Fruit fly (Drosophila melanogaster) whole organism, embryonic: ENCODE measurements around the gene CG32944.

Experiments used
- Atf-2 ChIP-seq: fragments of 200-800 bp; sonication (Bioruptor generic); optimal IDR thresholded peaks from 2 replicates; lab custom pipeline; 2016; ENCODE audit warnings: missing biosample characterization, missing genetic modification characterization
- CG1024 ChIP-seq: fragments of 200-800 bp; sonication (Bioruptor generic); IDR thresholded peaks from 2 replicates; pipeline ENCODE4 v1.3.6; 2022; ENCODE audit warnings: missing biosample characterization, missing genetic modification characterization
- CG10366 ChIP-seq: fragments of 200-800 bp; sonication (Bioruptor generic); IDR thresholded peaks from 2 replicates; pipeline ENCODE4 v1.3.6; 2022; ENCODE audit warnings: missing biosample characterization, missing genetic modification characterization
- CG10979 ChIP-seq: fragments of 200-800 bp; sonication (Bioruptor generic); optimal IDR thresholded peaks from 2 replicates; lab custom pipeline; 2018; ENCODE audit warnings: missing biosample characterization, mild to moderate bottlenecking, missing genetic modification characterization, moderate library complexity
- CG11723 ChIP-seq: fragments of 200-800 bp; sonication (Bioruptor generic); optimal IDR thresholded peaks from 2 replicates; lab custom pipeline; 2017; ENCODE audit warnings: missing biosample characterization, mild to moderate bottlenecking, missing genetic modification characterization
- CG13894 ChIP-seq: fragments of 200-800 bp; sonication (Bioruptor generic); optimal IDR thresholded peaks from 3 replicates; lab custom pipeline; 2018; ENCODE audit warnings: missing biosample characterization, mild to moderate bottlenecking, missing genetic modification characterization, moderate library complexity
- CG14710 ChIP-seq: fragments of 200-800 bp; sonication (Bioruptor generic); optimal IDR thresholded peaks from 3 replicates; lab custom pipeline; 2019; ENCODE audit warnings: missing biosample characterization, mild to moderate bottlenecking, missing genetic modification characterization, moderate library complexity
- CG15514 ChIP-seq: fragments of 200-800 bp; sonication (Bioruptor generic); optimal IDR thresholded peaks from 3 replicates; lab custom pipeline; 2017; ENCODE audit warnings: missing biosample characterization, missing genetic modification characterization, mild to moderate bottlenecking, moderate library complexity, missing genetic modification reagents
- CG16779 ChIP-seq: fragments of 200-800 bp; sonication (Bioruptor generic); IDR thresholded peaks from 2 replicates; pipeline ENCODE4 v1.3.6; 2022; ENCODE audit warnings: missing biosample characterization, missing genetic modification characterization
- CG17359 ChIP-seq: fragments of 200-800 bp; sonication (Bioruptor generic); optimal IDR thresholded peaks from 3 replicates; lab custom pipeline; 2018; ENCODE audit warnings: missing biosample characterization, mild to moderate bottlenecking, missing genetic modification characterization, moderate library complexity
- CG18011 ChIP-seq: fragments of 200-800 bp; sonication (Bioruptor generic); optimal IDR thresholded peaks from 2 replicates; lab custom pipeline; 2017; ENCODE audit warnings: missing biosample characterization, missing genetic modification characterization, mild to moderate bottlenecking, moderate library complexity, missing genotype
- CG2129 ChIP-seq: fragments of 200-800 bp; sonication (Bioruptor generic); IDR thresholded peaks from 2 replicates; pipeline ENCODE4 v1.3.6; 2022; ENCODE audit warnings: missing biosample characterization, missing genetic modification characterization; ENCODE audit not compliant: partially characterized antibody
- CG2199 ChIP-seq: fragments of 200-800 bp; sonication (Bioruptor generic); IDR thresholded peaks from 3 replicates; pipeline ENCODE4 v1.3.6; 2022; ENCODE audit warnings: missing biosample characterization, missing genetic modification characterization
- CG2712 ChIP-seq: fragments of 200-800 bp; optimal IDR thresholded peaks from 3 replicates; lab custom pipeline; 2019; ENCODE audit warnings: missing biosample characterization, mild to moderate bottlenecking, missing genetic modification characterization, moderate library complexity
- CG30020 ChIP-seq: fragments of 200-800 bp; optimal IDR thresholded peaks from 2 replicates; lab custom pipeline; 2019; ENCODE audit warnings: missing biosample characterization, mild to moderate bottlenecking, missing genetic modification characterization, moderate library complexity
- CG3163 ChIP-seq: fragments of 200-800 bp; sonication (Bioruptor generic); optimal IDR thresholded peaks from 3 replicates; lab custom pipeline; 2016; ENCODE audit warnings: missing biosample characterization, missing genetic modification characterization
- CG33213 ChIP-seq: fragments of 200-800 bp; sonication (Bioruptor generic); optimal IDR thresholded peaks from 3 replicates; lab custom pipeline; 2016; ENCODE audit warnings: missing biosample characterization, missing genetic modification characterization
- CG42726 ChIP-seq: fragments of 200-800 bp; sonication (Bioruptor generic); IDR thresholded peaks from 2 replicates; pipeline ENCODE4 v1.3.6; 2022; ENCODE audit warnings: missing biosample characterization, missing genetic modification characterization; ENCODE audit not compliant: partially characterized antibody
- CG4404 ChIP-seq: fragments of 200-800 bp; sonication (Bioruptor generic); IDR thresholded peaks from 2 replicates; pipeline ENCODE4 v1.3.6; 2022; ENCODE audit warnings: missing biosample characterization, missing genetic modification characterization
- CG4617 ChIP-seq: fragments of 200-800 bp; sonication (Bioruptor generic); optimal IDR thresholded peaks from 3 replicates; lab custom pipeline; 2016; ENCODE audit warnings: missing biosample characterization, missing genetic modification characterization, borderline replicate concordance
- CG6791 ChIP-seq: fragments of 200-800 bp; sonication (Bioruptor generic); IDR thresholded peaks from 3 replicates; pipeline ENCODE4 v1.3.6; 2022; ENCODE audit warnings: missing biosample characterization, missing genetic modification characterization; ENCODE audit not compliant: partially characterized antibody
- CG7357 ChIP-seq: fragments of 200-800 bp; sonication (Bioruptor generic); IDR thresholded peaks from 3 replicates; pipeline ENCODE4 v1.3.6; 2022; ENCODE audit warnings: missing biosample characterization, missing genetic modification characterization
- CG8290 ChIP-seq, 3 experiments: fragments of 200-800 bp; sonication (Bioruptor generic); optimal IDR thresholded peaks; 2 replicates each; lab custom pipeline; 2016 to 2019; ENCODE audit warnings: missing biosample characterization in 3 of 3, missing genetic modification characterization in 3 of 3, mild to moderate bottlenecking in 2 of 3, moderate library complexity in 1 of 3
- CG9797 ChIP-seq: fragments of 200-800 bp; sonication (Bioruptor generic); optimal IDR thresholded peaks from 3 replicates; lab custom pipeline; 2018; ENCODE audit warnings: missing biosample characterization, mild to moderate bottlenecking, missing genetic modification characterization
- CTCF ChIP-seq: fragments of 200-800 bp; sonication (Bioruptor generic); optimal IDR thresholded peaks from 2 replicates; lab custom pipeline; 2017; ENCODE audit warnings: missing biosample characterization, mild to moderate bottlenecking, missing genetic modification characterization, moderate library complexity
- Deaf1 ChIP-seq: fragments of 200-800 bp; optimal IDR thresholded peaks from 3 replicates; lab custom pipeline; 2019; ENCODE audit warnings: missing biosample characterization, mild to moderate bottlenecking, missing genetic modification characterization, moderate library complexity
- E2f2 ChIP-seq: fragments of 200-800 bp; sonication (Bioruptor generic); IDR thresholded peaks from 2 replicates; pipeline ENCODE4 v1.3.6; 2022; ENCODE audit warnings: missing biosample characterization, missing genetic modification characterization
- Gsc ChIP-seq: fragments of 200-800 bp; sonication (Bioruptor generic); IDR thresholded peaks from 2 replicates; pipeline ENCODE4 v1.3.6; 2022; ENCODE audit warnings: missing biosample characterization, missing genetic modification characterization
- Lpt ChIP-seq: fragments of >200 bp; optimal IDR thresholded peaks from 2 replicates; lab custom pipeline; 2018; ENCODE audit warnings: missing biosample characterization, missing genetic modification characterization
- Med ChIP-seq: fragments of 200-800 bp; sonication (Bioruptor generic); peaks from one replicate; lab custom pipeline; 2016; ENCODE audit warnings: missing biosample characterization, missing genetic modification characterization, mild to moderate bottlenecking, inconsistent platforms, moderate library complexity
- Nf-YB ChIP-seq: fragments of 200-800 bp; sonication (Bioruptor generic); optimal IDR thresholded peaks from 3 replicates; lab custom pipeline; 2019; ENCODE audit warnings: missing biosample characterization, mild to moderate bottlenecking, missing genetic modification characterization, moderate library complexity
- Opbp ChIP-seq: fragments of 200-800 bp; sonication (Bioruptor generic); IDR thresholded peaks from 3 replicates; pipeline ENCODE4 v1.3.6; 2022; ENCODE audit warnings: missing biosample characterization, missing genetic modification characterization; ENCODE audit not compliant: partially characterized antibody
- Optix ChIP-seq: fragments of 200-800 bp; sonication (Bioruptor generic); IDR thresholded peaks from 3 replicates; pipeline ENCODE4 v1.3.6; 2022; ENCODE audit warnings: missing biosample characterization, missing genetic modification characterization
- Pdp1 ChIP-seq, 2 experiments: fragments of 200-800 bp; sonication (Bioruptor generic); optimal IDR thresholded peaks; 3 replicates each; lab custom pipeline; 2016; ENCODE audit warnings: missing biosample characterization in 2 of 2, missing genetic modification characterization in 2 of 2, mild to moderate bottlenecking in 1 of 2, moderate library complexity in 1 of 2
- ara ChIP-seq: fragments of 200-800 bp; sonication (Bioruptor generic); IDR thresholded peaks from 2 replicates; pipeline ENCODE4 v1.3.6; 2022; ENCODE audit warnings: missing biosample characterization, missing genetic modification characterization
- bbx ChIP-seq: fragments of 200-800 bp; sonication (Bioruptor generic); IDR thresholded peaks from 2 replicates; pipeline ENCODE4 v1.3.6; 2022; ENCODE audit warnings: missing biosample characterization, missing genetic modification characterization; ENCODE audit not compliant: partially characterized antibody
- dmrt99B ChIP-seq: fragments of 200-800 bp; sonication (Bioruptor generic); optimal IDR thresholded peaks from 2 replicates; lab custom pipeline; 2018; ENCODE audit warnings: missing biosample characterization, mild to moderate bottlenecking, missing genetic modification characterization, moderate library complexity
- dysf ChIP-seq: fragments of 200-800 bp; sonication (Bioruptor generic); IDR thresholded peaks from 3 replicates; pipeline ENCODE4 v1.3.6; 2022; ENCODE audit warnings: missing biosample characterization, missing genetic modification characterization
- emc ChIP-seq: fragments of 200-800 bp; sonication (Bioruptor generic); optimal IDR thresholded peaks from 2 replicates; lab custom pipeline; 2016; ENCODE audit warnings: missing biosample characterization, missing genetic modification characterization
- ftz-f1 ChIP-seq: fragments of 200-800 bp; sonication (Bioruptor generic); optimal IDR thresholded peaks from 2 replicates; lab custom pipeline; 2016; ENCODE audit warnings: missing biosample characterization, missing genetic modification characterization
- nerfin-1 ChIP-seq: fragments of 200-800 bp; sonication (Bioruptor generic); optimal IDR thresholded peaks from 3 replicates; lab custom pipeline; 2019; ENCODE audit warnings: missing biosample characterization, mild to moderate bottlenecking, missing genetic modification characterization, moderate library complexity
- phol ChIP-seq: fragments of 200-800 bp; sonication (Bioruptor generic); optimal IDR thresholded peaks from 3 replicates; lab custom pipeline; 2018; ENCODE audit warnings: missing biosample characterization, mild to moderate bottlenecking, missing genetic modification characterization, moderate library complexity
- ro ChIP-seq: fragments of 200-800 bp; sonication (Bioruptor generic); IDR thresholded peaks from 2 replicates; pipeline ENCODE4 v1.3.6; 2022; ENCODE audit warnings: missing biosample characterization, missing genetic modification characterization
- sens ChIP-seq: fragments of 200-800 bp; sonication (Bioruptor generic); peaks from one replicate; lab custom pipeline; 2016; ENCODE audit warnings: missing biosample characterization, missing genetic modification characterization
- shn ChIP-seq: fragments of 200-800 bp; sonication (Bioruptor generic); optimal IDR thresholded peaks from 3 replicates; lab custom pipeline; 2016; ENCODE audit warnings: missing biosample characterization, missing genetic modification characterization
- trh ChIP-seq: fragments of 200-800 bp; sonication (Bioruptor generic); optimal IDR thresholded peaks from 2 replicates; lab custom pipeline; 2016; ENCODE audit warnings: missing biosample characterization, missing genetic modification characterization
- ttk ChIP-seq: fragments of 200-800 bp; sonication (Bioruptor generic); IDR thresholded peaks from 2 replicates; pipeline ENCODE4 v2.1.2; 2022; ENCODE audit warnings: missing biosample characterization, missing genetic modification characterization

The CG32944 gene

DNA sequence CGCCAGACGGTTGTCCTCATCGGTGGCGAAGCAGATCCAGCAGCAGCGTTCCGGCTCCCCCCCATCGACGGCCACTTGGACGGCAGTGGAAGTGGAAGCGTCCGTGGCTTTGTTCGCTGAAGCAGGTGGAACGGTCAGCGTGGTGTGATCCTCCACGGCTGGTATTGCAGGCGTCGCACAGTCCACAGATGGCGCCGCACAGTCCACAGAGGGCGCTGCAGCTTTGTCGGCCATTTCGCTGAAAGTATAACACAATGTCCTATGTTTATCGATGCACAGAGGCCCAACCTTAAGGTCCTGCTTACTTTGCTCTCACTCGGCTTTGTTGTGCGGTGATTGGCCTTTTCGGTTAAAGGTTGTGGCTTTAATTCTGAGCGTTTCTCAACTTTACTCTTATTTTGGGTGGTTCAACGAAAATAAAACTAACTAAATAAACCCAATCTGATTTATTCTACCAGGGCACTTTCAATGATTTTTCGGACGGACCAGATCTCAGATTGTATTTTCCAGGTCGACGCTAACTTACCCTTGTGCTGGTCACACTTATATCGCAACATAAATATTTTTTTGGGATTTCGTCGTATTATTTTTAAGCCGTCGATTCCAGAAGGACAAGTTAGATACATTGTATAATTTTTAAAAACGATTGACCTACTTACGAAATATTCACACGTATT is 21.8 kb downstream of the CG32944 start, which contains the start of gene CG9855 (continued):
- peak; percentile 59 for TF ChIP-seq ftz-f1 (GFP tag; lab: Kevin White, UChicago)
- peak in 1 of 2 experiments; percentile 79 for TF ChIP-seq Pdp1 (GFP tag; optimal IDR thresholded peaks at IDR 0.05; lab: Kevin White, UChicago)
- TF ChIP-seq CG42726 (GFP tag; lab: Robert Waterston, UW): peak; percentile 24; the same call in 1 of the 2 replicates
- TF ChIP-seq CG16779 (GFP tag; lab: Robert Waterston, UW): no peak
- TF ChIP-seq nerfin-1 (tag; lab: Kevin White, UChicago): peak; percentile 8
- TF ChIP-seq CG8290 (GFP tag; optimal IDR thresholded peaks at IDR 0.05; lab: Kevin White, UChicago): peak; percentile 24
- TF ChIP-seq CG8290 (tag; optimal IDR thresholded peaks at IDR 0.05; lab: Kevin White, UChicago): peak in 1 of 2 experiments; percentile 20
- no peak for TF ChIP-seq dmrt99B
- peak; percentile 83 for TF ChIP-seq CG33213 (GFP tag; lab: Kevin White, UChicago)
- no peak for TF ChIP-seq CG7357 (GFP tag; lab: Robert Waterston, UW)
- peak; percentile 50 for TF ChIP-seq E2f2 (GFP tag; lab: Robert Waterston, UW)
- TF ChIP-seq Med: peak; percentile 61
- TF ChIP-seq CG4404 (GFP tag; lab: Robert Waterston, UW): no peak
- TF ChIP-seq CG2129 (GFP tag; lab: Robert Waterston, UW): no peak
- peak; percentile 43 for TF ChIP-seq CG14710 (tag; lab: Kevin White, UChicago)
- no peak for TF ChIP-seq CG11723 (GFP tag; lab: Kevin White, UChicago)
- TF ChIP-seq ttk (GFP tag; lab: Robert Waterston, UW): no peak
- TF ChIP-seq phol (tag; lab: Kevin White, UChicago): peak; percentile 32
- peak; percentile 32 for TF ChIP-seq CG2712 (tag; lab: Kevin White, UChicago)
- peak; percentile 84 for TF ChIP-seq CG30020
- peak; percentile 86 for TF ChIP-seq CG9797 (GFP tag; lab: Kevin White, UChicago)
- no peak for TF ChIP-seq dysf (GFP tag; lab: Robert Waterston, UW)
- TF ChIP-seq CG10366 (GFP tag; lab: Robert Waterston, UW): no peak
- TF ChIP-seq CTCF: peak; percentile 91
- 0 out of 3 replicates have a peak, but pooled peaks have one; percentile 13 for TF ChIP-seq Opbp (GFP tag; lab: Robert Waterston, UW)
- TF ChIP-seq ara (GFP tag; lab: Robert Waterston, UW): no peak
- no peak for TF ChIP-seq CG1024 (GFP tag; lab: Robert Waterston, UW)
- no peak for TF ChIP-seq CG3163 (GFP tag; lab: Kevin White, UChicago)
- TF ChIP-seq Optix (GFP tag; lab: Robert Waterston, UW): no peak
- TF ChIP-seq CG15514: peak; percentile 62
- TF ChIP-seq Atf-2 (GFP tag; lab: Kevin White, UChicago): no peak
- peak; percentile 83 for TF ChIP-seq CG4617 (GFP tag; lab: Kevin White, UChicago)
- TF ChIP-seq sens (GFP tag; lab: Kevin White, UChicago): peak; percentile 48
- TF ChIP-seq Gsc (GFP tag; lab: Robert Waterston, UW): no peak

DNA sequence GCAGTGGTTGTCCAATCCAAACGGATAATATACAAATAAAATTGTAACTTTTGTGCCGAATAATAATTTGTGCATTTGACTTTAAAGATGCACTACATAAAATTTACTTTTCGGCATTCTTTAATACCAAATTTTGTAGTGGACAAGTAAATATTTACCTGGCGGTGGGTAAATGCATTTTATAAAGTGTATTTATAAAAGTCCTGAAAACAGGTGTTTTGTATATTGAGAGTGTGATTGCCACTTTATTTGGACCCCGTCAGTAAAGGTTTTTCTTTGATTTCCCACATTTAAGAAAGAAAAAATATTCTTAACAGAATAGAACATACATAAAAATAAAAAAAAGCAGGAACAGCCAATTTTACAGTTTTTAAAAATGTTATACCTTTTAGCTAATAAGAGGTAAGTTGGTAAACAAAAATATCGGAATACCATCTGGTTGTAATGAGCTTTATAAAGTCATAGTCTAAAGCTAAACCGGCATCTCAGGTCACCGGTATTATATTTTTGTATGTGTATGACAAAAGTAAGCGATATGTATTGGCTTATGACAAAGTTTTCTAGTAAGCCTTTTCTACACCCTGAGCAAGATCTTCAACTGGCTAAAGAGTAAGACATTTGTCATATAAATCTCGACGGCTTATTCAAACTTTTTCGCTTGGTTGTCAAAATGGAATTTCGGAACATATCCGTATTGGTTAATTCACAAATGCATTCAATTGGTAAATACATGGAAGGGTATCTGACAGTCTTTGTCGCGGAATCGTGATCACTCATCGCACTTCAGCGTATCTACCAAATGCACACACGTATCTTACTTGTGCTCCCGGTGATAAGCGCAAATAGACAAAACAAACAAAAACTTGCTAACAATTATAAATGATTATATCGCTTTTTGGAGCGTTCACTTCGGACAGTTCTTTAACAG is 24.5 kb downstream of the CG32944 start:
- TF ChIP-seq Lpt (GFP tag; lab: Kevin White, UChicago): no peak
- TF ChIP-seq emc: peak; percentile 73
- peak; percentile 87 for TF ChIP-seq Optix (GFP tag; lab: Robert Waterston, UW)
- peak; percentile 75 for TF ChIP-seq Deaf1 (tag; lab: Kevin White, UChicago)
- peak; percentile 50 for TF ChIP-seq CG4617 (GFP tag; lab: Kevin White, UChicago)
- peak; percentile 68 for TF ChIP-seq CG13894 (tag; lab: Kevin White, UChicago)
- TF ChIP-seq CG17359 (tag; lab: Kevin White, UChicago): peak; percentile 88
- peak; percentile 68 for TF ChIP-seq CG18011 (GFP tag; lab: Kevin White, UChicago)
- no peak for TF ChIP-seq bbx
- TF ChIP-seq trh (GFP tag; lab: Kevin White, UChicago): peak; percentile 69
- TF ChIP-seq CG2199 (GFP tag; lab: Robert Waterston, UW): peak; percentile 91; the same call in 2 of the 3 replicates
- no peak for TF ChIP-seq CG6791
- TF ChIP-seq shn (GFP tag; lab: Kevin White, UChicago): peak; percentile 69
- peak; percentile 74 for TF ChIP-seq ro
- TF ChIP-seq CG10979 (tag; lab: Kevin White, UChicago): peak; percentile 84
- peak; percentile 60 for TF ChIP-seq Nf-YB
